Worm (Caenorhabditis elegans) whole organism, L1 larva: ENCODE data around the gene nhr-291.

ENCODE experiments used
- Y116A8C.19 ChIP-seq: sonication (generic microtip); optimal IDR thresholded peaks from 2 replicates; lab custom pipeline; 2016; ENCODE audit warnings: missing compliant biosample characterization, missing genetic modification characterization, borderline replicate concordance
- aha-1 ChIP-seq: fragments of 150-350 bp; optimal IDR thresholded peaks from 2 replicates; lab custom pipeline; 2014; ENCODE audit warnings: missing biosample characterization, missing genetic modification characterization
- ama-1 ChIP-seq: fragments of 150-350 bp; optimal IDR thresholded peaks from 2 replicates; lab custom pipeline; 2014
- ceh-82 ChIP-seq, 3 experiments: fragments of 150-350 bp in 1 of 3; sonication (generic microtip) in 2 of 3; optimal IDR thresholded peaks; 2 replicates each; lab custom pipeline; 2014 to 2017; ENCODE audit warnings: missing biosample characterization in 3 of 3, missing genetic modification characterization in 3 of 3
- dpl-1 ChIP-seq, 3 experiments: fragments of 150-350 bp in 2 of 3; sonication (generic microtip) in 1 of 3; optimal IDR thresholded peaks; 2 replicates each; lab custom pipeline; 2014 to 2017; ENCODE audit warnings: missing biosample characterization in 3 of 3, missing genetic modification characterization in 3 of 3, missing genetic modification reagents in 3 of 3
- efl-1 ChIP-seq, 4 experiments: fragments of 150-350 bp; optimal IDR thresholded peaks in 3 of 4; peaks in 1 of 4; 1 replicate in 1 of 4; 2 replicates in 3 of 4; lab custom pipeline; 2014; ENCODE audit warnings: missing biosample characterization in 2 of 4, missing genetic modification characterization in 2 of 4, missing genetic modification reagents in 2 of 4
- mef-2 ChIP-seq: fragments of 150-350 bp; optimal IDR thresholded peaks from 2 replicates; lab custom pipeline; 2014; ENCODE audit warnings: missing biosample characterization, missing genetic modification characterization
- nhr-84 ChIP-seq: sonication (generic microtip); optimal IDR thresholded peaks from 2 replicates; lab custom pipeline; 2017; ENCODE audit warnings: missing biosample characterization, missing genetic modification characterization
- skn-1 ChIP-seq: fragments of 150-350 bp; optimal IDR thresholded peaks from 2 replicates; lab custom pipeline; 2014; ENCODE audit warnings: missing biosample characterization, missing genetic modification characterization

- TF ChIP-seq aha-1 (tag; lab: Kevin White, UChicago) (no peak), nhr-84 (tag; lab: Kevin White, UChicago) (no peak), Y116A8C.19 (tag; lab: Kevin White, UChicago) (no peak), mef-2 (tag; lab: Kevin White, UChicago) (no peak), efl-1 (optimal IDR thresholded peaks at IDR 0.05; lab: Kevin White, UChicago) (no peak), efl-1 (GFP tag; optimal IDR thresholded peaks at IDR 0.05 in 1 of 2; lab: Kevin White, UChicago) (no peak), ama-1 (lab: Kevin White, UChicago) (no peak), ceh-82 (tag; optimal IDR thresholded peaks at IDR 0.05; lab: Kevin White, UChicago) (no peak), dpl-1 (GFP tag; optimal IDR thresholded peaks at IDR 0.05; lab: Kevin White, UChicago) (no peak), skn-1 (tag; lab: Kevin White, UChicago) (no peak)
Observed at ce11 chrV:15310780-15311179, 8.0 kb upstream of the nhr-291 start, which contains the start of gene irld-62.
